Worm (Caenorhabditis elegans): Measurements from ENCODE around the gene tut-1.

ce11 chrIV:81428-81827 lies 40.1 kb downstream of the tut-1 start:
- TF ChIP-seq unc-62 (GFP tag; optimal IDR thresholded peaks at IDR 0.05): no peak
- no peak for TF ChIP-seq egl-27 (tag; optimal IDR thresholded peaks at IDR 0.05)
- TF ChIP-seq zag-1 (tag; optimal IDR thresholded peaks at IDR 0.05): no peak
- no peak for TF ChIP-seq lin-39 (tag; optimal IDR thresholded peaks at IDR 0.05)
- TF ChIP-seq alr-1 (tag; optimal IDR thresholded peaks at IDR 0.05): no peak
- TF ChIP-seq lin-11 (tag; optimal IDR thresholded peaks at IDR 0.05): no peak
- TF ChIP-seq mdl-1 (tag; optimal IDR thresholded peaks at IDR 0.05): no peak
- no peak for TF ChIP-seq unc-55 (GFP tag; optimal IDR thresholded peaks at IDR 0.05)

Data from whole organism, L2 larva.